Worm (Caenorhabditis elegans): Measurements from ENCODE around the gene M7.12.

DNA sequence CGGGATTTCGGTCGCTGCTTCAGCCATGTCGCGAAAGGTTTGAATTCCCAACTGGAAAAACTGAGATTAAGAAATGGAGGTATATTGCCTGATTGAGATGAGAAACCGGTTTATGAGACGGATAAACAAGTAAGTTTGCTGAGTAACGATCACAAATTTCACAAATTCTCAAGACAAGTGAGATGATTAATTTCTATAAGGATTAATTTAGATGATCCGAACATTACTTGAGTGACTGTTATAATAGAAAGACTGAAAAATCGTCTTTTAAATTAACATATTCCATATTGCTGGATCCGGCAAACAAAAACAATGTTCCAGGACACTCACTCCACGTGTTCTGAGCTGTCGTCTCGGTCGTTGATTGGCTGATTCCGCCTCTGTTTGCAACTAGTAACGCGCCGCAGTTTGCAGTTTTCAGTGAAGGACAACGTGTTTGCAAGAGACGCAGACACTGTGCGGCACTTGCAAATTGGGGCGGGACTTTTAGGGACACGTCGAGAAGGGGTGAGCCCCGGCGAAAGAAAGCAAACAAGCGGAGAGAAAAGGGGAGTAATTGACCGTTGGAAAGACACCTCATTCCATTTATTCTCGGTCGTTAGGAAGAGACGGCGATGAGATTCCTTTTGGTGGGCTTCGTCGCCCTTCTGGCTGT, 21.2 kb upstream of the M7.12 start, which contains the start of the genes imp-2 and enpl-1:
- TF ChIP-seq ama-1 (optimal IDR thresholded peaks at IDR 0.05) (no peak), sea-1 (GFP tag; conservative IDR thresholded peaks at IDR 0.05) (no peak), tbx-11 (GFP tag; IDR thresholded peaks at IDR 0.05) (no peak), scrt-1 (GFP tag; IDR thresholded peaks at IDR 0.05) (no peak), ets-7 (tag; optimal IDR thresholded peaks at IDR 0.05) (no peak), ceh-13 (GFP tag; optimal IDR thresholded peaks at IDR 0.05) (no peak), flt-1 (GFP tag; IDR thresholded peaks at IDR 0.05) (0 out of 2 replicates have a peak, but pooled peaks have one; percentile 36), tbx-37 (GFP tag; conservative IDR thresholded peaks at IDR 0.05) (no peak), tra-4 (tag; optimal IDR thresholded peaks at IDR 0.05) (no peak), hmbx-1 (tag; optimal IDR thresholded peaks at IDR 0.05) (no peak), ceh-36 (tag; optimal IDR thresholded peaks at IDR 0.05) (no peak), hnd-1 (tag; optimal IDR thresholded peaks at IDR 0.05) (no peak), B0310.2 (tag; optimal IDR thresholded peaks at IDR 0.05) (no peak), pes-1 (GFP tag; IDR thresholded peaks at IDR 0.05) (no peak)

Measured in whole organism, early embryonic.